Worm (Caenorhabditis elegans): ENCODE results near the gene srab-18.

Gene srab-18

DNA sequence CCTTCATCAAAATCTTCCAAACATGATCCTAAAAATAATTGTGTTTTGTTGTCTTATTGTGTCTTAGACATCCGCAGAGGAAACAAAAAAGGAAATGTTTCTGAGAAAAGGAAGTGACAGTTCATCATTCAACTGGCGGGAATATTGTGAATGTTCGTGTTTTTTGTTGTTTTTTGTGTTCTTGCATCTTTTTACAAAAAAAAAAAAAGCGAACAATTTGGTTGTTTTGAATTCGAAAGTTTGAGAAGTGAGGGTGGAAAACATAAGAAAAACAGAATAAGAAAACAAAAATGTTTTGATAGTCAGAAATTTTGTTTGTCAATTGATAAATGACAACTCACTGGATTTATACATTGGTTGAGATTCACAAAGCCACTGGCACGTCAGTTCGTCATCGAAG is 38.4 kb upstream of the srab-18 start:
- TF ChIP-seq Y116A8C.19 (tag; optimal IDR thresholded peaks at IDR 0.05; ENCODE audit: borderline replicate concordance) (no peak), unc-98 (GFP tag; IDR thresholded peaks at IDR 0.05) (no peak), ceh-82 (tag; optimal IDR thresholded peaks at IDR 0.05) (no peak), irx-1 (tag; optimal IDR thresholded peaks at IDR 0.05) (no peak), hpl-2 (GFP tag; optimal IDR thresholded peaks at IDR 0.05) (no peak), nhr-237 (tag; optimal IDR thresholded peaks at IDR 0.05) (no peak), swsn-7 (tag; optimal IDR thresholded peaks at IDR 0.05) (no peak), zag-1 (tag; optimal IDR thresholded peaks at IDR 0.05) (no peak), nhr-47 (tag; optimal IDR thresholded peaks at IDR 0.05) (no peak), nhr-90 (tag; optimal IDR thresholded peaks at IDR 0.05; ENCODE audit: poor library complexity) (no peak), elt-3 (tag; optimal IDR thresholded peaks at IDR 0.05) (no peak)

DNA sequence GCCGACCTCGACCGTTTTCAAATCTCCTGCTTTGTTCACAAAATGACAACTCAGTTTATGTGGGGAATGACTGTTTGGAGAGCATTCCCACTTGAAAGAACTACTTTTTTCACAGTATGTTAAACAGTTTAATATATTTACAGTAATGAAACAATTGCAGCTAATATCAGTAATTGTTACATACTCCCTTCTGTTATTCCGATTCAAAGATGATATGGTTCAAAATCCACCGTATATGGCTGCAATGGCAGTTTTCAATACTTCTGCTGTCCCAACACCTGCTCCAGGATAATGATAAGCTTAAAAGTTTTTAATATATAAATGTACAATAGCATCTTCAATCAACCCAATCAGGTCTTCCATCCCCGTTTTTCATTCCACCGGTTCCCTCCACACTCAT is 36.0 kb upstream of the srab-18 start:
- TF ChIP-seq unc-98 (GFP tag; IDR thresholded peaks at IDR 0.05) (no peak), dpl-1 (GFP tag; optimal IDR thresholded peaks at IDR 0.05) (no peak), xbp-1 (tag; optimal IDR thresholded peaks at IDR 0.05) (no peak), ceh-90 (tag; optimal IDR thresholded peaks at IDR 0.05) (no peak), unc-130 (tag; optimal IDR thresholded peaks at IDR 0.05) (no peak), nhr-47 (tag; optimal IDR thresholded peaks at IDR 0.05) (no peak), ama-1 (optimal IDR thresholded peaks at IDR 0.05) (no peak), sox-4 (tag; optimal IDR thresholded peaks at IDR 0.05) (no peak), aly-2 (tag; optimal IDR thresholded peaks at IDR 0.05) (no peak), mef-2 (tag; optimal IDR thresholded peaks at IDR 0.05) (no peak), vab-15 (tag; optimal IDR thresholded peaks at IDR 0.05) (no peak), lin-13 (GFP tag; optimal IDR thresholded peaks at IDR 0.05) (no peak), fkh-8 (tag; optimal IDR thresholded peaks at IDR 0.05) (no peak), lin-14 (GFP tag; optimal IDR thresholded peaks at IDR 0.05) (no peak), pax-3 (tag; optimal IDR thresholded peaks at IDR 0.05) (no peak), ceh-8 (GFP tag; optimal IDR thresholded peaks at IDR 0.05) (no peak), egl-13 (tag; optimal IDR thresholded peaks at IDR 0.05) (no peak), nhr-237 (tag; optimal IDR thresholded peaks at IDR 0.05) (no peak), aha-1 (tag; optimal IDR thresholded peaks at IDR 0.05) (no peak)

DNA sequence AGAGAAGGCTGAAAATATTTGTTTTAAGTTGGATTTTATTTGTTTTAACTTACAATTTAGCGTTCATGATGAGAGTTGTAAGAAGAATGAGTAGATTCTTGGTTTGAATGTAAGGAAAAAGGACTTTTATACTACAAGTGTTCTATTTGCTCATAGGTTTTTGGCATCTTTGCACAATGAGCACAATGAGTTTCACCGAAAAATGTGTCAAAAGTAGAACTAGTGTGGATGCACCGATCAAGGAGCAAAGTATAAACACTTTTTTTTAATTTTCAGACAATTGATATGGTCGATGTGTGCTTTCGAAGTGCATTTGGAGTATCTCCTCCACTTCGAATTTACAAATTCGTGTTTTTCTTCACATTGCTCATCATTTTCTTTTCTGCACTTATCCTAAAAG is 34.9 kb upstream of the srab-18 start, which contains the start of gene fipr-11:
Gene fipr-11, minus strand, starts transcription at position 101 of the 400 bp plus-strand sequence.
- TF ChIP-seq hlh-4 (tag; optimal IDR thresholded peaks at IDR 0.05), result no peak
- TF ChIP-seq tbx-2 (tag; optimal IDR thresholded peaks at IDR 0.05), result no peak
- TF ChIP-seq lin-15B (tag; optimal IDR thresholded peaks at IDR 0.05), result no peak
- no peak for TF ChIP-seq skn-1 (tag; optimal IDR thresholded peaks at IDR 0.05)

DNA sequence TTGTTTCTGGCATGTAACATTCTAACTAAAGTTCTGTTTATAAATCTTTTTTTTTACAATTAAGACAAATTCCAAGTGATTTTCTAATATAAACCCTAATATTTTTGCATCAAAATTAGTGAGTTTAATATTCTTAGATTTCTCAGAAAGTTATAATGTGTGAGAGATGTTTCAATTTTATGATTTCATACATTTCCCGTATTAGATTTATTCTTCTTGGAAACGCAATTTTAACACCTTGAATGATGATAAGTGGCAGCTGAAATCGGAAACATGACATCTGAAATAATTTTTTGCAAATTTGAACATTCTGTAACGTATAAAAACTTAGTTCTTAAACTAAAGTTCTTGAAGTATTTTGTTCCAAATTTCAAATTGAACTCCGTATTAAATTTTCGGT is 29.9 kb upstream of the srab-18 start:
- peak; percentile 42 for TF ChIP-seq nhr-71 (tag; optimal IDR thresholded peaks at IDR 0.05)
- TF ChIP-seq tlp-1 (tag; optimal IDR thresholded peaks at IDR 0.05), result no peak
- TF ChIP-seq fkh-8 (tag; optimal IDR thresholded peaks at IDR 0.05), result peak; percentile 43
- TF ChIP-seq fkh-10 (GFP tag; optimal IDR thresholded peaks at IDR 0.05), result no peak
- TF ChIP-seq rnt-1 (tag; optimal IDR thresholded peaks at IDR 0.05), result no peak
- TF ChIP-seq egl-13 (tag; optimal IDR thresholded peaks at IDR 0.05), result peak; percentile 67
- TF ChIP-seq lin-15B (tag; optimal IDR thresholded peaks at IDR 0.05), result no peak
- peak; percentile 94 for TF ChIP-seq hlh-4 (tag; optimal IDR thresholded peaks at IDR 0.05)
- no peak for TF ChIP-seq swsn-7 (tag; optimal IDR thresholded peaks at IDR 0.05)
- no peak for TF ChIP-seq tbx-2 (tag; optimal IDR thresholded peaks at IDR 0.05)
- TF ChIP-seq ces-1 (GFP tag; optimal IDR thresholded peaks at IDR 0.05), result no peak
- no peak for TF ChIP-seq grh-1 (GFP tag; IDR thresholded peaks at IDR 0.05)
- peak; percentile 66 for TF ChIP-seq nhr-47 (tag; optimal IDR thresholded peaks at IDR 0.05)
- no peak for TF ChIP-seq nhr-77 (tag; optimal IDR thresholded peaks at IDR 0.05)
- TF ChIP-seq nhr-20 (tag; optimal IDR thresholded peaks at IDR 0.05), result no peak
